Worm (Caenorhabditis elegans): ENCODE measurements around the gene frk-1.

Gene frk-1

DNA sequence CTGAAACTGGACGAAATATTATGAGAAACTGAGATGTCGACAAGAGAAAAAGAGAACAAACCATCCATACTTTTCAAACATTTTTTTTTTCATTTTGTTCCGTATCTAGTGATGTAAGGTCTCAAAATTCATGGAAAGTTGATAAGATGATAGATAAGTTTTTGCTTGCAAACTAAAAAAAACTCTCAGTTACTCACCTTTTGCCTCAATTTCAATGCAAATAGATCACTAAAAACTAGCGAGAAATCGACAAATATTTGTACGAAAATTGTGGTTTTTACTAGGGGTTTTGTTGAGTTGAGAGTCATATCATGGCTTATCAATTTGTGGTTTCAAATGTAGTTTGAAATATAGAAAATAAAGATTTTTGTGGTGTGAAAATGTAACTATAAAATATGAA lies 17.8 kb downstream of the frk-1 start:
- TF ChIP-seq flh-1 (GFP tag; optimal IDR thresholded peaks at IDR 0.05): no peak
- TF ChIP-seq lin-13 (tag; optimal IDR thresholded peaks at IDR 0.05): no peak
- no peak for TF ChIP-seq lin-32 (GFP tag; optimal IDR thresholded peaks at IDR 0.05)
- TF ChIP-seq unc-39 (tag; optimal IDR thresholded peaks at IDR 0.05): no peak
- no peak for TF ChIP-seq zip-8 (tag; optimal IDR thresholded peaks at IDR 0.05)
- no peak for TF ChIP-seq unc-62 (GFP tag; optimal IDR thresholded peaks at IDR 0.05)
- no peak for TF ChIP-seq ham-2 (GFP tag; optimal IDR thresholded peaks at IDR 0.05)
- no peak for TF ChIP-seq mab-5 (tag; optimal IDR thresholded peaks at IDR 0.05)
- TF ChIP-seq nhr-76 (tag; optimal IDR thresholded peaks at IDR 0.05): no peak
- TF ChIP-seq drap-1 (GFP tag; optimal IDR thresholded peaks at IDR 0.05): no peak
- TF ChIP-seq ztf-11 (tag; optimal IDR thresholded peaks at IDR 0.05): no peak
- TF ChIP-seq sem-2 (GFP tag; optimal IDR thresholded peaks at IDR 0.05): no peak
- no peak for TF ChIP-seq blmp-1 (tag; optimal IDR thresholded peaks at IDR 0.05)
- TF ChIP-seq nhr-12 (tag; optimal IDR thresholded peaks at IDR 0.05): no peak

ce11 chrIV:10062728-10063127 lies 19.7 kb downstream of the frk-1 start, which contains the start of gene ipla-7:
TSS of gene ipla-7 (minus strand) at chrIV:10062849.
- TF ChIP-seq mab-5 (tag; optimal IDR thresholded peaks at IDR 0.05) (no peak), ztf-11 (tag; optimal IDR thresholded peaks at IDR 0.05) (no peak), nhr-237 (tag; optimal IDR thresholded peaks at IDR 0.05) (no peak), flh-1 (GFP tag; optimal IDR thresholded peaks at IDR 0.05) (no peak), ces-1 (GFP tag; optimal IDR thresholded peaks at IDR 0.05) (peak; percentile 22)

ce11 chrIV:10063941-10064340 lies 21.0 kb downstream of the frk-1 start:
- TF ChIP-seq lin-13 (tag; optimal IDR thresholded peaks at IDR 0.05) (no peak), hlh-1 (tag; optimal IDR thresholded peaks at IDR 0.05) (no peak), ham-2 (GFP tag; optimal IDR thresholded peaks at IDR 0.05) (no peak), bed-3 (GFP tag; optimal IDR thresholded peaks at IDR 0.05) (no peak), nhr-2 (tag; optimal IDR thresholded peaks at IDR 0.05) (no peak), unc-120 (tag; optimal IDR thresholded peaks at IDR 0.05; ENCODE audit: poor library complexity, severe bottlenecking) (no peak), pha-4 (tag; optimal IDR thresholded peaks at IDR 0.05) (no peak), unc-39 (tag; optimal IDR thresholded peaks at IDR 0.05) (no peak), ceh-39 (tag; optimal IDR thresholded peaks at IDR 0.05) (no peak), nhr-28 (tag; optimal IDR thresholded peaks at IDR 0.05) (no peak), cnd-1 (tag; optimal IDR thresholded peaks at IDR 0.05) (no peak)

ce11 chrIV:10065159-10065558 lies 22.2 kb downstream of the frk-1 start:
- TF ChIP-seq nhr-76 (tag; optimal IDR thresholded peaks at IDR 0.05) (no peak), unc-62 (GFP tag; optimal IDR thresholded peaks at IDR 0.05) (peak; percentile 98)

DNA sequence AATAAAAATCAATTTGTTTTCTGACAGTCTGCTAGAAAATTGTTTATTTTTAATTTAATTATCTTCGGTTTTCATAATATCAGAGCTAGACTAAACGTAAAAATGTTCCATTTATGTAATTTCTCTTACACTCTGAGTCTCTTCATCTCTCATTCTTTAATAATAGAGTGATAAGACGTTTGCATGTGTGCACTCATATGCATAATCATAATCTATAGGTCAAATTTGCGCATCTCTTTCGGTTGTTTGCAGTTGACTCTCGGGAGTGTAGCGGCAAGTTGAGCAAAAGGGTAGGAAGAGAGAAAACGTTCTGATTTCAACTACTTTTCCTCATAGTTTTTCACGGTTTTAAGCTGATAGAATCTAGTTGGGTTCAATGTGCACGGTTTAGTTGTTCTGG lies 23.5 kb downstream of the frk-1 start:
- TF ChIP-seq nhr-12 (tag; optimal IDR thresholded peaks at IDR 0.05) (no peak), lin-13 (tag; optimal IDR thresholded peaks at IDR 0.05) (no peak), unc-120 (tag; optimal IDR thresholded peaks at IDR 0.05; ENCODE audit: poor library complexity, severe bottlenecking) (no peak), ceh-43 (GFP tag; optimal IDR thresholded peaks at IDR 0.05) (no peak), sem-2 (GFP tag; optimal IDR thresholded peaks at IDR 0.05) (no peak), elt-1 (tag; optimal IDR thresholded peaks at IDR 0.05; ENCODE audit: borderline replicate concordance, insufficient read depth) (no peak), lin-32 (GFP tag; optimal IDR thresholded peaks at IDR 0.05) (no peak), zip-8 (tag; optimal IDR thresholded peaks at IDR 0.05) (no peak), ces-1 (GFP tag; optimal IDR thresholded peaks at IDR 0.05) (no peak), nhr-28 (tag; optimal IDR thresholded peaks at IDR 0.05) (no peak), ceh-83 (GFP tag; optimal IDR thresholded peaks at IDR 0.05) (no peak), nhr-2 (tag; optimal IDR thresholded peaks at IDR 0.05) (no peak), elt-3 (tag; optimal IDR thresholded peaks at IDR 0.05) (no peak), mls-2 (tag; optimal IDR thresholded peaks at IDR 0.05) (no peak), cnd-1 (tag; optimal IDR thresholded peaks at IDR 0.05) (no peak)

- TF ChIP-seq nhr-12 (tag; optimal IDR thresholded peaks at IDR 0.05): no peak
- no peak for TF ChIP-seq ham-2 (GFP tag; optimal IDR thresholded peaks at IDR 0.05)
- no peak for TF ChIP-seq cnd-1 (tag; optimal IDR thresholded peaks at IDR 0.05)
- no peak for TF ChIP-seq ces-1 (GFP tag; optimal IDR thresholded peaks at IDR 0.05)
- no peak for TF ChIP-seq nhr-28 (tag; optimal IDR thresholded peaks at IDR 0.05)
- TF ChIP-seq flh-1 (GFP tag; optimal IDR thresholded peaks at IDR 0.05): no peak
- TF ChIP-seq drap-1 (GFP tag; optimal IDR thresholded peaks at IDR 0.05): no peak
- no peak for TF ChIP-seq lin-32 (GFP tag; optimal IDR thresholded peaks at IDR 0.05)
- no peak for TF ChIP-seq unc-39 (tag; optimal IDR thresholded peaks at IDR 0.05)
- TF ChIP-seq elt-1 (tag; optimal IDR thresholded peaks at IDR 0.05; ENCODE audit: borderline replicate concordance, insufficient read depth): no peak
- TF ChIP-seq unc-120 (tag; optimal IDR thresholded peaks at IDR 0.05; ENCODE audit: poor library complexity, severe bottlenecking): no peak
Measured at ce11 chrIV:10067541-10067940, 24.6 kb downstream of the frk-1 start, which contains the start of gene cwn-2. TSS of gene cwn-2 (plus strand) at chrIV:10067816.
